Fruit fly (Drosophila melanogaster): ENCODE data around the gene CG31415.

DNA sequence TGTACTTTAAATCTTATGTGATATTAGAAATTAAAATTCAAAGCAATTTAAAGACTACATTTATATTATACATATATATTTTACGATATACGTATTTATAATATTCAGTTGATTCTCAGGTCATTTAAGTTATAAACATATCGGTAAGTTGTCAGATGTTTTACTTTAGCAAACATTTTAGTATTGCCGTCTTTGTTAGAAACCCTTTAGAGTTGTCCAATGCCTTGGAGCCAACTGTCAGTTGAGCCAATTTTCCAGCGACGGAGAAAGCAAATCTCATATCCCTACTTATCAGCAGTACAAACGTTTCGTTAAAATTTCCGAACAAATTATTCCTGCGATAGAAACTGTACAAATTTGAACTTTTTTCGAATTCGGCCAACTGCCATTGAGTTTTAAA, 31.5 kb downstream of the CG31415 start, which contains the start of gene topi:
- TF ChIP-seq pan (optimal IDR thresholded peaks at IDR 0.05) (no peak), CG8478 (optimal IDR thresholded peaks at IDR 0.05) (no peak), psq (optimal IDR thresholded peaks at IDR 0.05) (no peak)
